Worm (Caenorhabditis elegans) whole organism, L4 larva: ENCODE results near the gene dylt-3.

ENCODE experiments used
- D1046.2 ChIP-seq: fragments of 200-800 bp; sonication (Bioruptor generic); IDR thresholded peaks from 2 replicates; pipeline ENCODE4 v1.3.6; 2022; ENCODE audit warnings: missing genetic modification characterization, missing compliant biosample characterization
- F44E2.7 ChIP-seq: fragments of 200-800 bp; sonication (Bioruptor generic); IDR thresholded peaks from 2 replicates; pipeline ENCODE4 v2.1.2; 2022; ENCODE audit warnings: missing genetic modification characterization, missing compliant biosample characterization
- F49E8.2 ChIP-seq: sonication (generic microtip); optimal IDR thresholded peaks from 2 replicates; lab custom pipeline; 2016; ENCODE audit warnings: missing compliant biosample characterization, mild to moderate bottlenecking, missing genetic modification characterization, borderline replicate concordance
- Y75B8A.6 ChIP-seq: fragments of 200-800 bp; sonication (Bioruptor generic); IDR thresholded peaks from 2 replicates; pipeline ENCODE4 v1.3.6; 2022; ENCODE audit warnings: missing genetic modification reagents, missing genetic modification characterization, missing compliant biosample characterization
- ZK337.2 ChIP-seq: fragments of 200-800 bp; sonication (Bioruptor generic); IDR thresholded peaks from 2 replicates; pipeline ENCODE4 v1.3.6; 2022; ENCODE audit warnings: missing genetic modification reagents, missing genetic modification characterization, missing compliant biosample characterization
- ZK546.5 ChIP-seq, 2 experiments: sonication (generic microtip); optimal IDR thresholded peaks; 2 replicates each; lab custom pipeline; 2017; ENCODE audit warnings: missing biosample characterization in 2 of 2, missing genetic modification characterization in 2 of 2
- arid-1 ChIP-seq: fragments of 200-800 bp; sonication (Bioruptor generic); conservative IDR thresholded peaks from 2 replicates; pipeline ENCODE4 v1.3.6; 2022; ENCODE audit warnings: missing genetic modification reagents, missing genetic modification characterization, missing compliant biosample characterization
- attf-4 ChIP-seq: sonication (generic microtip); optimal IDR thresholded peaks from 3 replicates; lab custom pipeline; 2017; ENCODE audit warnings: missing biosample characterization, missing genetic modification characterization
- ceh-28 ChIP-seq: fragments of 150-350 bp; optimal IDR thresholded peaks from 2 replicates; lab custom pipeline; 2014; ENCODE audit warnings: missing biosample characterization, missing genetic modification reagents, missing genetic modification characterization
- daf-16 ChIP-seq, 3 experiments: sonication (generic microtip); optimal IDR thresholded peaks; 2 replicates each; lab custom pipeline; 2016 to 2017; ENCODE audit warnings: missing genetic modification characterization in 3 of 3, missing genetic modification reagents in 3 of 3, mild to moderate bottlenecking in 2 of 3, missing compliant biosample characterization in 2 of 3, missing biosample characterization in 1 of 3, moderate library complexity in 1 of 3
- daf-19 ChIP-seq: fragments of 200-800 bp; sonication (Bioruptor generic); conservative IDR thresholded peaks from 2 replicates; pipeline ENCODE4 v1.3.6; 2022; ENCODE audit warnings: missing genetic modification characterization, missing compliant biosample characterization
- dmd-6 ChIP-seq: fragments of 200-800 bp; sonication (Bioruptor generic); IDR thresholded peaks from 2 replicates; pipeline ENCODE4 v1.3.6; 2022; ENCODE audit warnings: missing genetic modification reagents, missing genetic modification characterization, missing compliant biosample characterization
- dmd-9 ChIP-seq: fragments of 200-800 bp; sonication (Bioruptor generic); IDR thresholded peaks from 2 replicates; pipeline ENCODE4 v1.3.6; 2022; ENCODE audit warnings: missing genetic modification reagents, missing genetic modification characterization, missing compliant biosample characterization
- duxl-1 ChIP-seq: sonication (generic microtip); optimal IDR thresholded peaks from 2 replicates; lab custom pipeline; 2016; ENCODE audit warnings: mild to moderate bottlenecking, missing genetic modification characterization, moderate library complexity, missing compliant biosample characterization; ENCODE audit not compliant: poor library complexity
- dve-1 ChIP-seq: sonication (generic microtip); optimal IDR thresholded peaks from 2 replicates; lab custom pipeline; 2017; ENCODE audit warnings: antibody characterized with exemption, mild to moderate bottlenecking, missing genetic modification characterization, missing compliant biosample characterization; ENCODE audit not compliant: insufficient read depth
- fos-1 ChIP-seq: fragments of 150-350 bp; optimal IDR thresholded peaks from 2 replicates; lab custom pipeline; 2014; ENCODE audit warnings: missing biosample characterization, missing genetic modification characterization
- gei-8 ChIP-seq: fragments of 200-800 bp; sonication (Bioruptor generic); optimal IDR thresholded peaks from 2 replicates; lab custom pipeline; 2018; ENCODE audit warnings: mild to moderate bottlenecking, missing genetic modification characterization, missing compliant biosample characterization
- hlh-11 ChIP-seq: fragments of 200-800 bp; sonication (Bioruptor generic); optimal IDR thresholded peaks from 2 replicates; lab custom pipeline; 2018; ENCODE audit warnings: mild to moderate bottlenecking, missing genetic modification characterization, missing compliant biosample characterization
- hlh-30 ChIP-seq: sonication (generic microtip); optimal IDR thresholded peaks from 2 replicates; lab custom pipeline; 2017; ENCODE audit warnings: antibody characterized with exemption, mild to moderate bottlenecking, missing genetic modification characterization, missing compliant biosample characterization; ENCODE audit not compliant: insufficient read depth
- lin-29 ChIP-seq: fragments of 200-800 bp; sonication (Bioruptor generic); IDR thresholded peaks from 2 replicates; pipeline ENCODE4 v1.3.6; 2022; ENCODE audit warnings: missing genetic modification reagents, missing genetic modification characterization, missing compliant biosample characterization
- lin-38 ChIP-seq: fragments of 200-800 bp; sonication (Bioruptor generic); IDR thresholded peaks from 2 replicates; pipeline ENCODE4 v1.3.6; 2022; ENCODE audit warnings: missing genetic modification reagents, missing genetic modification characterization, missing compliant biosample characterization
- lin-39 ChIP-seq: fragments of 150-350 bp; optimal IDR thresholded peaks from 2 replicates; lab custom pipeline; 2014; ENCODE audit warnings: missing biosample characterization, missing genetic modification reagents, missing genetic modification characterization
- lsy-2 ChIP-seq, 2 experiments: fragments of 150-350 bp in 1 of 2; sonication (generic microtip) in 1 of 2; optimal IDR thresholded peaks; 2 replicates each; lab custom pipeline; 2014 to 2017; ENCODE audit warnings: missing biosample characterization in 2 of 2, missing genetic modification characterization in 2 of 2
- madf-5 ChIP-seq, 2 experiments: fragments of 200-800 bp; sonication (Bioruptor generic); IDR thresholded peaks; 2 replicates each; pipeline ENCODE4 v1.3.6; 2022; ENCODE audit warnings: missing compliant biosample characterization in 2 of 2, missing genetic modification characterization in 2 of 2
- mdl-1 ChIP-seq, 2 experiments: fragments of 150-350 bp in 1 of 2; sonication (generic microtip) in 1 of 2; optimal IDR thresholded peaks; 2 replicates each; lab custom pipeline; 2014 to 2017; ENCODE audit warnings: missing biosample characterization in 2 of 2, missing genetic modification characterization in 2 of 2
- mes-2 ChIP-seq: sonication (generic microtip); optimal IDR thresholded peaks from 2 replicates; lab custom pipeline; 2016; ENCODE audit warnings: missing genotype, mild to moderate bottlenecking, missing genetic modification characterization, missing compliant biosample characterization; ENCODE audit not compliant: poor library complexity, severe bottlenecking
- mxl-2 ChIP-seq: fragments of 200-800 bp; sonication (Bioruptor generic); conservative IDR thresholded peaks from 2 replicates; pipeline ENCODE4 v1.3.6; 2022; ENCODE audit warnings: missing genetic modification reagents, missing genetic modification characterization, missing compliant biosample characterization
- mxl-3 ChIP-seq: fragments of 200-800 bp; sonication (Bioruptor generic); optimal IDR thresholded peaks from 2 replicates; lab custom pipeline; 2018; ENCODE audit warnings: mild to moderate bottlenecking, missing genetic modification characterization, missing compliant biosample characterization
- nhr-111 ChIP-seq: fragments of 200-800 bp; sonication (Bioruptor generic); optimal IDR thresholded peaks from 2 replicates; lab custom pipeline; 2018; ENCODE audit warnings: mild to moderate bottlenecking, missing genetic modification characterization, missing compliant biosample characterization
- nhr-25 ChIP-seq: sonication (generic microtip); optimal IDR thresholded peaks from 2 replicates; lab custom pipeline; 2017; ENCODE audit warnings: missing genetic modification characterization, mild to moderate bottlenecking, missing compliant biosample characterization, antibody characterized with exemption, moderate library complexity, borderline replicate concordance; ENCODE audit not compliant: insufficient read depth
- nhr-28 ChIP-seq: fragments of 150-350 bp; optimal IDR thresholded peaks from 2 replicates; lab custom pipeline; 2014; ENCODE audit warnings: missing biosample characterization, missing genetic modification characterization
- nhr-41 ChIP-seq: fragments of 200-800 bp; sonication (Bioruptor generic); IDR thresholded peaks from 2 replicates; pipeline ENCODE4 v1.3.6; 2022; ENCODE audit warnings: missing genetic modification reagents, missing genetic modification characterization, missing compliant biosample characterization
- nhr-6 ChIP-seq: fragments of 150-350 bp; optimal IDR thresholded peaks from 2 replicates; lab custom pipeline; 2014; ENCODE audit warnings: missing biosample characterization, missing genetic modification characterization
- nhr-77 ChIP-seq: fragments of 150-350 bp; optimal IDR thresholded peaks from 2 replicates; lab custom pipeline; 2014; ENCODE audit warnings: missing biosample characterization, missing genetic modification characterization
- php-3 ChIP-seq: fragments of 200-800 bp; sonication (Bioruptor generic); IDR thresholded peaks from 2 replicates; pipeline ENCODE4 v1.3.6; 2022; ENCODE audit warnings: missing genetic modification reagents, missing genetic modification characterization, missing compliant biosample characterization
- pqm-1 ChIP-seq: sonication (generic microtip); optimal IDR thresholded peaks from 2 replicates; lab custom pipeline; 2017; ENCODE audit warnings: missing biosample characterization, missing genetic modification characterization
- snpc-4 ChIP-seq: fragments of 150-350 bp; optimal IDR thresholded peaks from 2 replicates; lab custom pipeline; 2014; ENCODE audit warnings: missing biosample characterization, missing genetic modification characterization
- tag-97 ChIP-seq: fragments of 200-800 bp; sonication (Bioruptor generic); IDR thresholded peaks from 2 replicates; pipeline ENCODE4 v1.3.6; 2022; ENCODE audit warnings: missing genetic modification characterization, missing compliant biosample characterization
- tra-1 ChIP-seq: fragments of 200-800 bp; sonication (Bioruptor generic); IDR thresholded peaks from 2 replicates; pipeline ENCODE4 v1.3.6; 2022; ENCODE audit warnings: missing genetic modification reagents, missing genetic modification characterization, missing compliant biosample characterization
- unc-130 ChIP-seq: sonication (generic microtip); optimal IDR thresholded peaks from 2 replicates; lab custom pipeline; 2016; ENCODE audit warnings: missing genetic modification reagents, missing genetic modification characterization, missing compliant biosample characterization
- unc-62 ChIP-seq, 3 experiments: fragments of 150-350 bp in 1 of 3; sonication (generic microtip); optimal IDR thresholded peaks in 2 of 3; peaks in 1 of 3; 1 replicate in 1 of 3; 2 replicates in 2 of 3; lab custom pipeline; 2014 to 2017; ENCODE audit warnings: missing biosample characterization in 3 of 3, missing genetic modification characterization in 3 of 3, missing genetic modification reagents in 3 of 3, missing genotype in 1 of 3
- vab-7 ChIP-seq: fragments of 200-800 bp; sonication (Bioruptor generic); IDR thresholded peaks from 2 replicates; pipeline ENCODE4 v1.3.6; 2022; ENCODE audit warnings: missing genetic modification reagents, missing genetic modification characterization, missing compliant biosample characterization
- zip-11 ChIP-seq: fragments of 200-800 bp; sonication (Bioruptor generic); IDR thresholded peaks from 2 replicates; pipeline ENCODE4 v1.3.6; 2022; ENCODE audit warnings: missing genetic modification characterization, missing compliant biosample characterization
- zip-2 ChIP-seq: fragments of 150-350 bp; optimal IDR thresholded peaks from 2 replicates; lab custom pipeline; 2014; ENCODE audit warnings: missing biosample characterization, missing genetic modification characterization
- ztf-7 ChIP-seq: fragments of 150-350 bp; optimal IDR thresholded peaks from 2 replicates; lab custom pipeline; 2014; ENCODE audit warnings: missing biosample characterization, missing genetic modification characterization

Gene dylt-3

DNA sequence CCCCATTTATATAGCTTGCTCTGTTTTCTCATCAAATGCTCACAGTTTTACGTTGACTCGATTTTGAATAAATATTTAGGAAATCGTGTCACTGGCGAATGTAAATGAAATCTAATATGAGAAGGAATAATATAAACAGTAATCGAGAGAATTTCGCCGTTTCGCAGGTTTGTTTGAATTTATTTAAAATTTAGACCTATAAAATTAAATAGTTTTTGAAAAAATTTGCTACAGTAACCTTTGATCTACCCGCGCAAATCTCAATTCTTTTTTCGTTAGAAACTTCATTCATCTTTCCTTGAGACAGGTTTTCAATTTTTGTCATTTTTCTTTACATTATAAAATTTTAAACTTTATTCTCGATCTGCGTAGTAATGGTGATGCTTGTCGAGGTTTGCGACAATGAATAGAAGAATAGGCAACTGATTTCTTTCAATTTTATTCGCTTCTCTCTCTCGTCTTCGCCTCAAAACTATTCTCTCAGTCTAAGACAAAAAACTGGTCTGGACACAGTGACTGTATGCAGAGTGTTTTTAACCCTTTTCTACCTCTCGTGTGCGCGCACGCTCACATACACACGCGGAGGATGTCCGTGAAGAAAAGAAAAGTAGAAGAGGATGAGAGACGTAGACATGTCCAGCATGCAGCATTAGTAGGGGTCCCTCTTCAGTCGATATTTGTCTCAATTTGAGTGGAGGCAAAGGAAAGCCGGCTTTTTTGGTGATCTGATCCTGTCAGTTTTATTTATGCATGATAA is 41.0 kb downstream of the dylt-3 start, which contains the start of gene dab-1 (continued):
- peak; percentile 53 for TF ChIP-seq hlh-11
- no peak for TF ChIP-seq php-3 (GFP tag; lab: Robert Waterston, UW)
- no peak for TF ChIP-seq pqm-1
- peak in 1 of 2 experiments; percentile 75 for TF ChIP-seq unc-62 (GFP tag; optimal IDR thresholded peaks at IDR 0.05 in 1 of 2; lab: Kevin White, UChicago)
- no peak for TF ChIP-seq unc-62 (tag; optimal IDR thresholded peaks at IDR 0.05; lab: Kevin White, UChicago)
- peak; percentile 94 for TF ChIP-seq mxl-3 (GFP tag; lab: Kevin White, UChicago)
- no peak for TF ChIP-seq nhr-41 (GFP tag; lab: Robert Waterston, UW)
- TF ChIP-seq mxl-2 (GFP tag; lab: Robert Waterston, UW) = no peak
- TF ChIP-seq lin-38 = 0 out of 2 replicates have a peak, but pooled peaks have one; percentile 24
- peak; percentile 25 for TF ChIP-seq nhr-25 (tag; lab: Kevin White, UChicago)
- TF ChIP-seq mdl-1 (tag; optimal IDR thresholded peaks at IDR 0.05; lab: Kevin White, UChicago) = peak; percentile 90 to 97
- no peak for TF ChIP-seq fos-1 (tag; lab: Kevin White, UChicago)
- TF ChIP-seq nhr-77 (tag; lab: Kevin White, UChicago) = peak; percentile 41
- no peak for TF ChIP-seq vab-7 (GFP tag; lab: Robert Waterston, UW)
- no peak for TF ChIP-seq snpc-4 (tag; lab: Kevin White, UChicago)
- no peak for TF ChIP-seq ZK337.2
- TF ChIP-seq nhr-28 (tag; lab: Kevin White, UChicago) = peak; percentile 85
- TF ChIP-seq daf-16 (GFP tag; optimal IDR thresholded peaks at IDR 0.05; lab: Kevin White, UChicago) = no peak
- no peak for TF ChIP-seq daf-16 (tag; optimal IDR thresholded peaks at IDR 0.05; lab: Kevin White, UChicago)
- peak in 1 of 2 experiments; percentile 25 for TF ChIP-seq lsy-2 (tag; optimal IDR thresholded peaks at IDR 0.05; lab: Kevin White, UChicago)
- TF ChIP-seq daf-19 (GFP tag; lab: Robert Waterston, UW) = no peak
- TF ChIP-seq hlh-30 (tag; lab: Kevin White, UChicago) = peak; percentile 76
- no peak for TF ChIP-seq D1046.2 (GFP tag; lab: Robert Waterston, UW)
- TF ChIP-seq ceh-28 (tag; lab: Kevin White, UChicago) = no peak
- TF ChIP-seq unc-130 (GFP tag; lab: Kevin White, UChicago) = peak; percentile 24
- no peak for TF ChIP-seq nhr-111 (GFP tag; lab: Kevin White, UChicago)

DNA sequence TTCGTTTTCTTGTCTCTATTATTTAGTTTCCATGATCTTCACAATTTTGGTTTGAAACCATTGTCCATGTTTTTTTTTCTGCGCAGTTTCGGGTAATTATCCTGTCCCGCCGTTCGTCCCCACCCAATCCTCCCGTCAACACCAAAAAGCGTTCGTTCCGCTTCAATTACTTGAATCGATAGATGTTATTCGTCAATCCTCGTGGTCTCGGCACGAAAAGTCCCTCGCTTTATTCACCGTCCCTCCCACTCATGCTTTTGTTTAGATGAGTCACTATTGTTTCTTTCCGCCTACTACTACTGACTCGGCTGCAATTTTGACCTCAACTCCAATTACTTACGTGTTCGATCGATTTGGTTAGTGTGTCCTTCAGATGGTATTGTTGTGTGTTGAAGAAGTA is 41.9 kb downstream of the dylt-3 start:
- TF ChIP-seq nhr-6 (tag; lab: Kevin White, UChicago) = peak; percentile 29
- TF ChIP-seq attf-4 (tag; lab: Kevin White, UChicago) = no peak
- no peak for TF ChIP-seq snpc-4 (tag; lab: Kevin White, UChicago)
- no peak for TF ChIP-seq hlh-30 (tag; lab: Kevin White, UChicago)
- TF ChIP-seq arid-1 (GFP tag; lab: Robert Waterston, UW) = no peak
- TF ChIP-seq mes-2 (tag; lab: Kevin White, UChicago) = no peak
- TF ChIP-seq lin-39 (tag; lab: Kevin White, UChicago) = no peak
- no peak for TF ChIP-seq zip-2 (tag; lab: Kevin White, UChicago)
- no peak for TF ChIP-seq ztf-7
- TF ChIP-seq dmd-6 (GFP tag; lab: Robert Waterston, UW) = no peak
- TF ChIP-seq gei-8 (GFP tag; lab: Kevin White, UChicago) = no peak
- TF ChIP-seq daf-16 (GFP tag; optimal IDR thresholded peaks at IDR 0.05; lab: Kevin White, UChicago) = no peak
- TF ChIP-seq daf-16 (tag; optimal IDR thresholded peaks at IDR 0.05; lab: Kevin White, UChicago) = no peak
- TF ChIP-seq hlh-11 = peak; percentile 11
- TF ChIP-seq D1046.2 (GFP tag; lab: Robert Waterston, UW) = no peak
- peak; percentile 3 for TF ChIP-seq ceh-28 (tag; lab: Kevin White, UChicago)
- TF ChIP-seq madf-5 (GFP tag; IDR thresholded peaks at IDR 0.05; lab: Robert Waterston, UW) = no peak
- no peak for TF ChIP-seq tag-97 (GFP tag; lab: Robert Waterston, UW)
- no peak for TF ChIP-seq dve-1 (tag; lab: Kevin White, UChicago)
- TF ChIP-seq tra-1 (GFP tag; lab: Robert Waterston, UW) = no peak
- no peak for TF ChIP-seq zip-11 (GFP tag; lab: Robert Waterston, UW)
- TF ChIP-seq lin-29 (GFP tag; lab: Robert Waterston, UW) = no peak
- TF ChIP-seq daf-19 (GFP tag; lab: Robert Waterston, UW) = no peak
- TF ChIP-seq dmd-9 = no peak
- no peak for TF ChIP-seq Y75B8A.6 (GFP tag; lab: Robert Waterston, UW)
- no peak for TF ChIP-seq duxl-1
- no peak for TF ChIP-seq F44E2.7
- TF ChIP-seq ZK546.5 (tag; optimal IDR thresholded peaks at IDR 0.05; lab: Kevin White, UChicago) = no peak
- TF ChIP-seq mxl-3 (GFP tag; lab: Kevin White, UChicago) = peak; percentile 5
- no peak for TF ChIP-seq F49E8.2 (tag; lab: Kevin White, UChicago)
